Fruit fly (Drosophila melanogaster): Measurements from ENCODE around the gene Pgam5.

DNA sequence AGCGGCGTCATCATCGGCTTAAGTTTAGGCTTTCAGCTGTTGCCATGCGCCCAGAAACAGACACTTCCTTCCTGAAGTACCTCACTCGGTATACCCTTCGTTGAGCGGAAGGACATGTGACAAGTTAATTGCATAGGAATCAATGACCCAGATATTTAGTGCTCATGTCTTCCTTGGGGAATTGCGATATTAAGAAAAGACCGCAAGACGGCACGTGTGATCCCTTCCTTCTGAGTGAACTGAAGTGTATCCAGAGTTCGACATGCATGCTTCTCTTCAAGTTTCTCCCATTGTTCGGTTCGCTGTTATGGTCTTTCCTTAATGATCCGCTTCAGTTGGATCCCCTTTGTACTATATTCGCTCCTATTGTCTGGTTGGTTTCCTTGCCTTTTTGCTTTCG lies 32.8 kb downstream of the Pgam5 start:
- TF ChIP-seq Met (GFP tag; optimal IDR thresholded peaks at IDR 0.05) (peak; percentile 88), cyc (GFP tag; optimal IDR thresholded peaks at IDR 0.05) (peak; percentile 87), acj6 (GFP tag; optimal IDR thresholded peaks at IDR 0.05) (peak; percentile 86), CG6808 (GFP tag; optimal IDR thresholded peaks at IDR 0.05) (peak; percentile 79), CG16779 (tag; optimal IDR thresholded peaks at IDR 0.05) (peak; percentile 59), fkh (GFP tag; optimal IDR thresholded peaks at IDR 0.05) (no peak), Lpt (GFP tag; optimal IDR thresholded peaks at IDR 0.05) (peak; percentile 56), dsx (GFP tag; optimal IDR thresholded peaks at IDR 0.05; ENCODE audit: poor library complexity, severe bottlenecking) (peak; percentile 85), CG32006 (GFP tag; optimal IDR thresholded peaks at IDR 0.05) (peak; percentile 71), CG9139 (GFP tag; optimal IDR thresholded peaks at IDR 0.05) (peak; percentile 86)

Measured in whole organism, prepupa.